Fruit fly (Drosophila melanogaster) whole organism, embryonic: ENCODE results near the gene Invadolysin.
A peak's percentile ranks its signal among the peaks of the same experiment; 100 is the strongest.

Experiments
- CG10654 ChIP-seq: fragments of 200-800 bp; sonication (Bioruptor generic); optimal IDR thresholded peaks from 2 replicates; lab custom pipeline; 2016; ENCODE audit warnings: missing biosample characterization, missing genetic modification characterization
- CG11723 ChIP-seq: fragments of 200-800 bp; sonication (Bioruptor generic); optimal IDR thresholded peaks from 2 replicates; lab custom pipeline; 2017; ENCODE audit warnings: missing biosample characterization, mild to moderate bottlenecking, missing genetic modification characterization
- CG14965 ChIP-seq: fragments of 200-800 bp; sonication (Bioruptor generic); optimal IDR thresholded peaks from 2 replicates; lab custom pipeline; 2016; ENCODE audit warnings: missing biosample characterization, missing genetic modification characterization, borderline replicate concordance
- CG17361 ChIP-seq: fragments of 200-800 bp; sonication (Bioruptor generic); IDR thresholded peaks from 3 replicates; pipeline ENCODE4 v1.3.6; 2022; ENCODE audit warnings: missing biosample characterization, missing genetic modification characterization
- CG17385 ChIP-seq: fragments of 200-800 bp; sonication (Bioruptor generic); optimal IDR thresholded peaks from 3 replicates; lab custom pipeline; 2018; ENCODE audit warnings: missing biosample characterization, mild to moderate bottlenecking, missing genetic modification characterization
- CG2129 ChIP-seq: fragments of 200-800 bp; sonication (Bioruptor generic); IDR thresholded peaks from 2 replicates; pipeline ENCODE4 v1.3.6; 2022; ENCODE audit warnings: missing biosample characterization, missing genetic modification characterization; ENCODE audit not compliant: partially characterized antibody
- CG3847 ChIP-seq: fragments of 200-800 bp; sonication (Bioruptor generic); IDR thresholded peaks from 2 replicates; pipeline ENCODE4 v1.3.6; 2022; ENCODE audit warnings: missing biosample characterization, missing genetic modification characterization
- CG4282 ChIP-seq: fragments of 200-800 bp; sonication (Bioruptor generic); optimal IDR thresholded peaks from 2 replicates; lab custom pipeline; 2016; ENCODE audit warnings: missing biosample characterization, missing genetic modification characterization
- CG4707 ChIP-seq: fragments of 200-800 bp; sonication (Bioruptor generic); optimal IDR thresholded peaks from 2 replicates; lab custom pipeline; 2018; ENCODE audit warnings: missing biosample characterization, mild to moderate bottlenecking, missing genetic modification characterization, moderate library complexity
- CG4730 ChIP-seq: fragments of 200-800 bp; sonication (Bioruptor generic); IDR thresholded peaks from 2 replicates; pipeline ENCODE4 v1.3.6; 2022; ENCODE audit warnings: missing biosample characterization, missing genetic modification characterization
- CG6813 ChIP-seq: fragments of 200-800 bp; sonication (Bioruptor generic); optimal IDR thresholded peaks from 2 replicates; lab custom pipeline; 2017; ENCODE audit warnings: missing biosample characterization, missing genetic modification characterization, mild to moderate bottlenecking, moderate library complexity, missing genetic modification reagents
- CG7786 ChIP-seq: fragments of 200-800 bp; sonication (Bioruptor generic); optimal IDR thresholded peaks from 2 replicates; lab custom pipeline; 2016; ENCODE audit warnings: missing biosample characterization, missing genetic modification characterization
- CG7987 ChIP-seq: fragments of 200-800 bp; sonication (Bioruptor generic); optimal IDR thresholded peaks from 2 replicates; lab custom pipeline; 2018; ENCODE audit warnings: missing biosample characterization, mild to moderate bottlenecking, missing genetic modification characterization, moderate library complexity
- D19A ChIP-seq: fragments of 200-800 bp; optimal IDR thresholded peaks from 3 replicates; lab custom pipeline; 2019; ENCODE audit warnings: missing biosample characterization, mild to moderate bottlenecking, missing genetic modification characterization, moderate library complexity
- Deaf1 ChIP-seq: fragments of 200-800 bp; optimal IDR thresholded peaks from 3 replicates; lab custom pipeline; 2019; ENCODE audit warnings: missing biosample characterization, mild to moderate bottlenecking, missing genetic modification characterization, moderate library complexity
- Dek ChIP-seq: fragments of 200-800 bp; sonication (Bioruptor generic); optimal IDR thresholded peaks from 3 replicates; lab custom pipeline; 2019; ENCODE audit warnings: missing biosample characterization, mild to moderate bottlenecking, missing genetic modification characterization, moderate library complexity
- Doc2 ChIP-seq: fragments of 200-800 bp; sonication (Bioruptor generic); IDR thresholded peaks from 2 replicates; pipeline ENCODE4 v1.3.6; 2022; ENCODE audit warnings: missing biosample characterization, missing genetic modification characterization
- Fer1 ChIP-seq: fragments of 200-800 bp; sonication (Bioruptor generic); optimal IDR thresholded peaks from 2 replicates; lab custom pipeline; 2017; ENCODE audit warnings: missing biosample characterization, mild to moderate bottlenecking, missing genetic modification characterization
- HHEX ChIP-seq: fragments of 200-800 bp; sonication (Bioruptor generic); optimal IDR thresholded peaks from 3 replicates; lab custom pipeline; 2017; ENCODE audit warnings: missing biosample characterization, mild to moderate bottlenecking, missing genetic modification characterization, missing genetic modification reagents
- HLH4C ChIP-seq: fragments of 200-800 bp; sonication (Bioruptor generic); IDR thresholded peaks from 3 replicates; pipeline ENCODE4 v1.3.6; 2022; ENCODE audit warnings: missing biosample characterization, missing genetic modification characterization; ENCODE audit not compliant: partially characterized antibody
- Kr ChIP-seq: fragments of 200-800 bp; sonication (Bioruptor generic); optimal IDR thresholded peaks from 2 replicates; lab custom pipeline; 2017; ENCODE audit warnings: missing biosample characterization, mild to moderate bottlenecking, missing genetic modification characterization
- Mad ChIP-seq: fragments of 200-800 bp; sonication (Bioruptor generic); optimal IDR thresholded peaks from 2 replicates; lab custom pipeline; 2016; ENCODE audit warnings: missing biosample characterization, missing genetic modification characterization
- Mes4 ChIP-seq: fragments of 200-800 bp; sonication (Bioruptor generic); optimal IDR thresholded peaks from 2 replicates; lab custom pipeline; 2016; ENCODE audit warnings: missing biosample characterization, missing genetic modification characterization
- Neu2 ChIP-seq: fragments of 200-800 bp; sonication (Bioruptor generic); optimal IDR thresholded peaks from 3 replicates; lab custom pipeline; 2016; ENCODE audit warnings: missing biosample characterization, missing genetic modification characterization, borderline replicate concordance
- Nf-YB ChIP-seq: fragments of 200-800 bp; sonication (Bioruptor generic); optimal IDR thresholded peaks from 3 replicates; lab custom pipeline; 2019; ENCODE audit warnings: missing biosample characterization, mild to moderate bottlenecking, missing genetic modification characterization, moderate library complexity
- Sry-β ChIP-seq: fragments of 200-800 bp; sonication (Bioruptor generic); optimal IDR thresholded peaks from 2 replicates; lab custom pipeline; 2018; ENCODE audit warnings: missing biosample characterization, mild to moderate bottlenecking, missing genetic modification characterization, moderate library complexity
- TFAM ChIP-seq: fragments of 200-800 bp; sonication (Bioruptor generic); optimal IDR thresholded peaks from 2 replicates; lab custom pipeline; 2017; ENCODE audit warnings: missing biosample characterization, missing genetic modification characterization, inconsistent platforms
- Usf ChIP-seq: fragments of 200-800 bp; sonication (Bioruptor generic); optimal IDR thresholded peaks from 2 replicates; lab custom pipeline; 2017; ENCODE audit warnings: missing genotype, missing biosample characterization, missing genetic modification characterization
- bigmax ChIP-seq: fragments of 200-800 bp; sonication (Bioruptor generic); optimal IDR thresholded peaks from 2 replicates; lab custom pipeline; 2018; ENCODE audit warnings: missing biosample characterization, mild to moderate bottlenecking, missing genetic modification characterization
- ci ChIP-seq: fragments of 200-800 bp; sonication (Bioruptor generic); IDR thresholded peaks from 3 replicates; pipeline ENCODE4 v1.3.6; 2022; ENCODE audit warnings: missing biosample characterization, missing genetic modification characterization
- cwo ChIP-seq: fragments of 200-800 bp; sonication (Bioruptor generic); optimal IDR thresholded peaks from 3 replicates; lab custom pipeline; 2017; ENCODE audit warnings: missing biosample characterization, missing genetic modification characterization, mild to moderate bottlenecking, moderate library complexity, missing genetic modification reagents
- dan ChIP-seq: fragments of 200-800 bp; sonication (Bioruptor generic); IDR thresholded peaks from 2 replicates; pipeline ENCODE4 v1.3.6; 2022; ENCODE audit warnings: missing biosample characterization, missing genetic modification characterization
- gcm ChIP-seq: fragments of 200-800 bp; sonication (Bioruptor generic); optimal IDR thresholded peaks from 2 replicates; lab custom pipeline; 2019; ENCODE audit warnings: missing biosample characterization, mild to moderate bottlenecking, missing genetic modification characterization, moderate library complexity
- gsb ChIP-seq: fragments of 200-800 bp; sonication (Bioruptor generic); IDR thresholded peaks from 2 replicates; pipeline ENCODE4 v1.3.6; 2022; ENCODE audit warnings: missing biosample characterization, missing genetic modification characterization
- hb ChIP-seq: fragments of 200-800 bp; sonication (Bioruptor generic); IDR thresholded peaks from 3 replicates; pipeline ENCODE4 v1.3.6; 2022; ENCODE audit warnings: missing biosample characterization, missing genetic modification characterization; ENCODE audit not compliant: partially characterized antibody
- hkb ChIP-seq, 2 experiments: fragments of 200-800 bp in 1 of 2; fragments of >200 bp in 1 of 2; sonication (Bioruptor generic) in 1 of 2; IDR thresholded peaks in 1 of 2; optimal IDR thresholded peaks in 1 of 2; 2 replicates each; pipeline versions ENCODE4 v1.3.6 to Lab custom; 2017 to 2022; ENCODE audit warnings: missing biosample characterization in 1 of 2, missing genetic modification characterization in 1 of 2
- kah ChIP-seq: fragments of 200-800 bp; sonication (Bioruptor generic); optimal IDR thresholded peaks from 2 replicates; lab custom pipeline; 2018; ENCODE audit warnings: missing biosample characterization, mild to moderate bottlenecking, missing genetic modification characterization
- lmd ChIP-seq: fragments of 200-800 bp; sonication (Bioruptor generic); IDR thresholded peaks from 2 replicates; pipeline ENCODE4 v1.3.6; 2022; ENCODE audit warnings: missing biosample characterization, missing genetic modification characterization
- nerfin-1 ChIP-seq: fragments of 200-800 bp; sonication (Bioruptor generic); optimal IDR thresholded peaks from 3 replicates; lab custom pipeline; 2019; ENCODE audit warnings: missing biosample characterization, mild to moderate bottlenecking, missing genetic modification characterization, moderate library complexity
- pb ChIP-seq: fragments of 200-800 bp; sonication (Bioruptor generic); optimal IDR thresholded peaks from 3 replicates; lab custom pipeline; 2016; ENCODE audit warnings: missing biosample characterization, missing genetic modification characterization
- peb ChIP-seq: fragments of 200-800 bp; sonication (Bioruptor generic); IDR thresholded peaks from 2 replicates; pipeline ENCODE4 v1.3.6; 2022; ENCODE audit warnings: missing biosample characterization, missing genetic modification characterization
- phol ChIP-seq: fragments of 200-800 bp; sonication (Bioruptor generic); optimal IDR thresholded peaks from 3 replicates; lab custom pipeline; 2018; ENCODE audit warnings: missing biosample characterization, mild to moderate bottlenecking, missing genetic modification characterization, moderate library complexity
- rib ChIP-seq: fragments of 200-800 bp; sonication (Bioruptor generic); IDR thresholded peaks from 2 replicates; pipeline ENCODE4 v1.3.6; 2022; ENCODE audit warnings: missing biosample characterization, missing genetic modification characterization
- shn ChIP-seq: fragments of 200-800 bp; sonication (Bioruptor generic); optimal IDR thresholded peaks from 3 replicates; lab custom pipeline; 2016; ENCODE audit warnings: missing biosample characterization, missing genetic modification characterization
- sna ChIP-seq: fragments of 200-800 bp; sonication (Bioruptor generic); IDR thresholded peaks from 2 replicates; pipeline ENCODE4 v1.3.6; 2022; ENCODE audit warnings: missing biosample characterization, missing genetic modification characterization; ENCODE audit not compliant: partially characterized antibody
- sob ChIP-seq: fragments of 200-800 bp; sonication (Bioruptor generic); IDR thresholded peaks from 2 replicates; pipeline ENCODE4 v1.3.6; 2022; ENCODE audit warnings: missing biosample characterization, missing genetic modification characterization
- vfl ChIP-seq: fragments of 200-800 bp; sonication (Bioruptor generic); optimal IDR thresholded peaks from 2 replicates; lab custom pipeline; 2016; ENCODE audit warnings: missing biosample characterization, missing genetic modification characterization

Invadolysin gene

dm6 chr3R:10139649-10140598 lies 4.5 kb upstream of the Invadolysin start, which contains the start of gene tws (continued):
- TF ChIP-seq kah (GFP tag; lab: Kevin White, UChicago) (no peak), gcm (peak; percentile 18), lmd (GFP tag; lab: Robert Waterston, UW) (peak; percentile 51), HLH4C (GFP tag; lab: Robert Waterston, UW) (no peak), phol (tag; lab: Kevin White, UChicago) (peak; percentile 33), Nf-YB (no peak), CG4730 (GFP tag; lab: Robert Waterston, UW) (no peak), hkb (optimal IDR thresholded peaks at IDR 0.05; lab: Kevin White, UChicago) (no peak), hkb (GFP tag; IDR thresholded peaks at IDR 0.05; lab: Robert Waterston, UW) (peak; percentile 77), D19A (tag; lab: Kevin White, UChicago) (peak; percentile 28), peb (no peak), Deaf1 (peak; percentile 24), CG2129 (GFP tag; lab: Robert Waterston, UW) (no peak), Neu2 (GFP tag; lab: Kevin White, UChicago) (no peak), Fer1 (GFP tag; lab: Kevin White, UChicago) (peak; percentile 62), dan (GFP tag; lab: Robert Waterston, UW) (no peak), vfl (no peak), shn (GFP tag; lab: Kevin White, UChicago) (peak; percentile 3), Usf (GFP tag; lab: Kevin White, UChicago) (no peak), CG10654 (GFP tag; lab: Kevin White, UChicago) (no peak), CG6813 (GFP tag; lab: Kevin White, UChicago) (no peak), CG4707 (GFP tag; lab: Kevin White, UChicago) (peak; percentile 6), CG17361 (peak; percentile 70; the same call in 2 of the 3 replicates), Doc2 (GFP tag; lab: Robert Waterston, UW) (no peak), hb (GFP tag; lab: Robert Waterston, UW) (no peak), gsb (GFP tag; lab: Robert Waterston, UW) (no peak), CG11723 (GFP tag; lab: Kevin White, UChicago) (peak; percentile 42), TFAM (GFP tag; lab: Kevin White, UChicago) (no peak), CG4282 (GFP tag; lab: Kevin White, UChicago) (no peak), rib (peak; percentile 57), pb (GFP tag; lab: Kevin White, UChicago) (peak; percentile 50), Dek (tag; lab: Kevin White, UChicago) (peak; percentile 56), Mad (GFP tag; lab: Kevin White, UChicago) (peak; percentile 16), sob (GFP tag; lab: Robert Waterston, UW) (0 out of 2 replicates have a peak, but pooled peaks have one; percentile 36), sna (GFP tag; lab: Robert Waterston, UW) (no peak), bigmax (no peak), CG14965 (GFP tag; lab: Kevin White, UChicago) (no peak), cwo (peak; percentile 44), HHEX (GFP tag; lab: Kevin White, UChicago) (no peak), CG7786 (GFP tag; lab: Kevin White, UChicago) (no peak), CG7987 (GFP tag; lab: Kevin White, UChicago) (peak; percentile 67), Sry-β (GFP tag; lab: Kevin White, UChicago) (peak; percentile 95), CG17385 (GFP tag; lab: Kevin White, UChicago) (peak; percentile 30), CG3847 (GFP tag; lab: Robert Waterston, UW) (peak; percentile 40; the same call in 1 of the 2 replicates), Kr (GFP tag; lab: Kevin White, UChicago) (no peak), Mes4 (GFP tag; lab: Kevin White, UChicago) (peak; percentile 12), nerfin-1 (tag; lab: Kevin White, UChicago) (no peak), ci (peak; percentile 53; the same call in 2 of the 3 replicates)
